Fruit fly (Drosophila melanogaster) whole organism, embryonic: ENCODE results near the gene Sf3b3.

ENCODE experiments used
- ATbp ChIP-seq: fragments of 200-800 bp; sonication (Bioruptor generic); optimal IDR thresholded peaks from 2 replicates; lab custom pipeline; 2017; ENCODE audit warnings: missing biosample characterization, mild to moderate bottlenecking, missing genetic modification characterization, missing genetic modification reagents
- Abd-B ChIP-seq: fragments of 200-800 bp; sonication (Bioruptor generic); optimal IDR thresholded peaks from 2 replicates; lab custom pipeline; 2018; ENCODE audit warnings: missing biosample characterization, mild to moderate bottlenecking, missing genetic modification characterization, moderate library complexity
- Atf6 ChIP-seq: fragments of 200-800 bp; sonication (Bioruptor generic); IDR thresholded peaks from 2 replicates; pipeline ENCODE4 v1.3.6; 2022; ENCODE audit warnings: missing biosample characterization, missing genetic modification characterization
- Blimp-1 ChIP-seq: fragments of 200-800 bp; sonication (Bioruptor generic); optimal IDR thresholded peaks from 3 replicates; lab custom pipeline; 2018; ENCODE audit warnings: missing biosample characterization, missing genetic modification characterization, mild to moderate bottlenecking, moderate library complexity, missing genetic modification reagents
- BtbVII ChIP-seq: fragments of 200-800 bp; sonication (Bioruptor generic); optimal IDR thresholded peaks from 3 replicates; lab custom pipeline; 2017; ENCODE audit warnings: missing biosample characterization, mild to moderate bottlenecking, missing genetic modification characterization
- CG13894 ChIP-seq: fragments of 200-800 bp; sonication (Bioruptor generic); optimal IDR thresholded peaks from 3 replicates; lab custom pipeline; 2018; ENCODE audit warnings: missing biosample characterization, mild to moderate bottlenecking, missing genetic modification characterization, moderate library complexity
- CG15073 ChIP-seq: fragments of 200-800 bp; sonication (Bioruptor generic); optimal IDR thresholded peaks from 2 replicates; lab custom pipeline; 2016; ENCODE audit warnings: missing biosample characterization, missing genetic modification characterization
- CG17359 ChIP-seq: fragments of 200-800 bp; sonication (Bioruptor generic); optimal IDR thresholded peaks from 3 replicates; lab custom pipeline; 2018; ENCODE audit warnings: missing biosample characterization, mild to moderate bottlenecking, missing genetic modification characterization, moderate library complexity
- CG2202 ChIP-seq: fragments of 200-800 bp; sonication (Bioruptor generic); optimal IDR thresholded peaks from 2 replicates; lab custom pipeline; 2018; ENCODE audit warnings: missing biosample characterization, mild to moderate bottlenecking, missing genetic modification characterization
- CG30431 ChIP-seq: fragments of 200-800 bp; sonication (Bioruptor generic); optimal IDR thresholded peaks from 2 replicates; lab custom pipeline; 2017; ENCODE audit warnings: missing biosample characterization, missing genetic modification characterization
- CG42726 ChIP-seq: fragments of 200-800 bp; sonication (Bioruptor generic); IDR thresholded peaks from 2 replicates; pipeline ENCODE4 v1.3.6; 2022; ENCODE audit warnings: missing biosample characterization, missing genetic modification characterization; ENCODE audit not compliant: partially characterized antibody
- CG4360 ChIP-seq: fragments of 200-800 bp; sonication (Bioruptor generic); IDR thresholded peaks from 2 replicates; pipeline ENCODE4 v1.3.6; 2022; ENCODE audit warnings: missing biosample characterization, missing genetic modification characterization
- CG6272 ChIP-seq: fragments of 200-800 bp; sonication (Bioruptor generic); IDR thresholded peaks from 2 replicates; pipeline ENCODE4 v1.3.6; 2022; ENCODE audit warnings: missing biosample characterization, missing genetic modification characterization
- CG6683 ChIP-seq: fragments of 200-800 bp; sonication (Bioruptor generic); optimal IDR thresholded peaks from 2 replicates; lab custom pipeline; 2017; ENCODE audit warnings: missing biosample characterization, mild to moderate bottlenecking, missing genetic modification characterization, missing genetic modification reagents
- CG6689 ChIP-seq: fragments of 200-800 bp; sonication (Bioruptor generic); IDR thresholded peaks from 2 replicates; pipeline ENCODE4 v1.3.6; 2022; ENCODE audit warnings: missing biosample characterization, missing genetic modification characterization
- CG6791 ChIP-seq: fragments of 200-800 bp; sonication (Bioruptor generic); IDR thresholded peaks from 3 replicates; pipeline ENCODE4 v1.3.6; 2022; ENCODE audit warnings: missing biosample characterization, missing genetic modification characterization; ENCODE audit not compliant: partially characterized antibody
- CG8765 ChIP-seq: fragments of 200-800 bp; sonication (Bioruptor generic); IDR thresholded peaks from 2 replicates; pipeline ENCODE4 v1.3.6; 2022; ENCODE audit warnings: missing biosample characterization, missing genetic modification characterization
- CG9215 ChIP-seq: fragments of 200-800 bp; sonication (Bioruptor generic); IDR thresholded peaks from 2 replicates; pipeline ENCODE4 v1.3.6; 2022; ENCODE audit warnings: missing biosample characterization, missing genetic modification characterization
- Eip74EF ChIP-seq, 2 experiments: fragments of 200-800 bp in 1 of 2; fragments of >200 bp in 1 of 2; sonication (Bioruptor generic) in 1 of 2; optimal IDR thresholded peaks; 2 replicates each; lab custom pipeline; 2017 to 2019; ENCODE audit warnings: missing biosample characterization in 2 of 2, missing genetic modification characterization in 2 of 2, mild to moderate bottlenecking in 1 of 2, moderate library complexity in 1 of 2
- GATAe ChIP-seq: fragments of 200-800 bp; sonication (Bioruptor generic); conservative IDR thresholded peaks from 2 replicates; pipeline ENCODE4 v1.3.6; 2022; ENCODE audit warnings: missing biosample characterization, missing genetic modification characterization
- HLH4C ChIP-seq: fragments of 200-800 bp; sonication (Bioruptor generic); IDR thresholded peaks from 3 replicates; pipeline ENCODE4 v1.3.6; 2022; ENCODE audit warnings: missing biosample characterization, missing genetic modification characterization; ENCODE audit not compliant: partially characterized antibody
- HLHmδ ChIP-seq: fragments of 200-800 bp; sonication (Bioruptor generic); optimal IDR thresholded peaks from 2 replicates; lab custom pipeline; 2018; ENCODE audit warnings: missing biosample characterization, mild to moderate bottlenecking, missing genetic modification characterization, moderate library complexity
- HmgZ ChIP-seq: fragments of 200-800 bp; sonication (Bioruptor generic); optimal IDR thresholded peaks from 2 replicates; lab custom pipeline; 2018; ENCODE audit warnings: missing biosample characterization, mild to moderate bottlenecking, missing genetic modification characterization
- Lim3 ChIP-seq: fragments of 200-800 bp; sonication (Bioruptor generic); IDR thresholded peaks from 2 replicates; pipeline ENCODE4 v1.3.6; 2022; ENCODE audit warnings: missing biosample characterization, missing genetic modification characterization
- MESR4 ChIP-seq: fragments of 200-800 bp; sonication (Bioruptor generic); optimal IDR thresholded peaks from 2 replicates; lab custom pipeline; 2018; ENCODE audit warnings: missing biosample characterization, mild to moderate bottlenecking, missing genetic modification characterization, moderate library complexity
- MTF-1 ChIP-seq: fragments of 200-800 bp; sonication (Bioruptor generic); optimal IDR thresholded peaks from 2 replicates; lab custom pipeline; 2018; ENCODE audit warnings: missing biosample characterization, mild to moderate bottlenecking, missing genetic modification characterization, borderline replicate concordance
- NK7.1 ChIP-seq: fragments of 200-800 bp; sonication (Bioruptor generic); optimal IDR thresholded peaks from 3 replicates; lab custom pipeline; 2016; ENCODE audit warnings: missing biosample characterization, missing genetic modification characterization
- Ptx1 ChIP-seq: fragments of 200-800 bp; sonication (Bioruptor generic); IDR thresholded peaks from 2 replicates; pipeline ENCODE4 v1.3.6; 2022; ENCODE audit warnings: missing biosample characterization, missing genetic modification characterization
- Tbp ChIP-seq: fragments of >200 bp; optimal IDR thresholded peaks from 2 replicates; lab custom pipeline; 2018; ENCODE audit warnings: missing biosample characterization, missing genetic modification characterization
- ara ChIP-seq: fragments of 200-800 bp; sonication (Bioruptor generic); IDR thresholded peaks from 2 replicates; pipeline ENCODE4 v1.3.6; 2022; ENCODE audit warnings: missing biosample characterization, missing genetic modification characterization
- bsh ChIP-seq, 2 experiments: fragments of 200-800 bp; sonication (Bioruptor generic); optimal IDR thresholded peaks; 2 replicates each; lab custom pipeline; 2017 to 2018; ENCODE audit warnings: mild to moderate bottlenecking in 2 of 2, missing biosample characterization in 2 of 2, missing genetic modification characterization in 2 of 2, moderate library complexity in 1 of 2
- chn ChIP-seq: fragments of 200-800 bp; sonication (Bioruptor generic); optimal IDR thresholded peaks from 2 replicates; lab custom pipeline; 2016; ENCODE audit warnings: missing biosample characterization, missing genetic modification characterization
- ci ChIP-seq: fragments of 200-800 bp; sonication (Bioruptor generic); IDR thresholded peaks from 3 replicates; pipeline ENCODE4 v1.3.6; 2022; ENCODE audit warnings: missing biosample characterization, missing genetic modification characterization
- crc ChIP-seq: fragments of 200-800 bp; sonication (Bioruptor generic); optimal IDR thresholded peaks from 2 replicates; lab custom pipeline; 2016; ENCODE audit warnings: missing biosample characterization, missing genetic modification characterization
- crol ChIP-seq: fragments of 200-800 bp; sonication (Bioruptor generic); IDR thresholded peaks from 2 replicates; pipeline ENCODE4 v1.3.6; 2022; ENCODE audit warnings: missing biosample characterization, missing genetic modification characterization
- dm ChIP-seq: fragments of 200-800 bp; sonication (Bioruptor generic); optimal IDR thresholded peaks from 3 replicates; lab custom pipeline; 2016; ENCODE audit warnings: missing biosample characterization, missing genetic modification characterization
- dmrt11E ChIP-seq: fragments of 200-800 bp; sonication (Bioruptor generic); optimal IDR thresholded peaks from 3 replicates; lab custom pipeline; 2018; ENCODE audit warnings: missing biosample characterization, mild to moderate bottlenecking, missing genetic modification characterization, moderate library complexity
- ems ChIP-seq: fragments of 200-800 bp; sonication (Bioruptor generic); optimal IDR thresholded peaks from 3 replicates; lab custom pipeline; 2016; ENCODE audit warnings: missing biosample characterization, missing genetic modification characterization
- gfzf ChIP-seq: fragments of 200-800 bp; sonication (Bioruptor generic); optimal IDR thresholded peaks from 2 replicates; lab custom pipeline; 2016; ENCODE audit warnings: missing biosample characterization, mild to moderate bottlenecking, missing genetic modification characterization, moderate library complexity
- hth ChIP-seq: fragments of >200 bp; optimal IDR thresholded peaks from 2 replicates; lab custom pipeline; 2017; ENCODE audit warnings: inconsistent platforms
- inv ChIP-seq: fragments of 200-800 bp; sonication (Bioruptor generic); IDR thresholded peaks from 2 replicates; pipeline ENCODE4 v1.3.6; 2022; ENCODE audit warnings: missing biosample characterization, missing genetic modification characterization; ENCODE audit not compliant: partially characterized antibody
- lola ChIP-seq, 3 experiments: fragments of >200 bp in 2 of 3; fragments of 200-800 bp in 1 of 3; sonication (Bioruptor generic) in 1 of 3; optimal IDR thresholded peaks; 2 replicates each; lab custom pipeline; 2017 to 2019; ENCODE audit warnings: missing biosample characterization in 3 of 3, missing genetic modification characterization in 3 of 3, mild to moderate bottlenecking in 1 of 3, moderate library complexity in 1 of 3
- nau ChIP-seq: fragments of 200-800 bp; sonication (Bioruptor generic); optimal IDR thresholded peaks from 3 replicates; lab custom pipeline; 2017; ENCODE audit warnings: missing biosample characterization, mild to moderate bottlenecking, missing genetic modification characterization, missing genetic modification reagents
- scrt ChIP-seq: fragments of 200-800 bp; sonication (Bioruptor generic); optimal IDR thresholded peaks from 2 replicates; lab custom pipeline; 2018; ENCODE audit warnings: missing biosample characterization, mild to moderate bottlenecking, missing genetic modification characterization, moderate library complexity
- sens ChIP-seq: fragments of 200-800 bp; sonication (Bioruptor generic); peaks from one replicate; lab custom pipeline; 2016; ENCODE audit warnings: missing biosample characterization, missing genetic modification characterization
- tna ChIP-seq: fragments of 200-800 bp; sonication (Bioruptor generic); IDR thresholded peaks from 2 replicates; pipeline ENCODE4 v1.3.6; 2022; ENCODE audit warnings: missing biosample characterization, missing genetic modification characterization; ENCODE audit not compliant: partially characterized antibody
- unc-4 ChIP-seq: fragments of 200-800 bp; sonication (Bioruptor generic); IDR thresholded peaks from 2 replicates; pipeline ENCODE4 v1.3.6; 2022; ENCODE audit warnings: missing biosample characterization, missing genetic modification characterization; ENCODE audit not compliant: partially characterized antibody
- yki ChIP-seq: fragments of >200 bp; optimal IDR thresholded peaks from 3 replicates; lab custom pipeline; 2018

The Sf3b3 gene

DNA sequence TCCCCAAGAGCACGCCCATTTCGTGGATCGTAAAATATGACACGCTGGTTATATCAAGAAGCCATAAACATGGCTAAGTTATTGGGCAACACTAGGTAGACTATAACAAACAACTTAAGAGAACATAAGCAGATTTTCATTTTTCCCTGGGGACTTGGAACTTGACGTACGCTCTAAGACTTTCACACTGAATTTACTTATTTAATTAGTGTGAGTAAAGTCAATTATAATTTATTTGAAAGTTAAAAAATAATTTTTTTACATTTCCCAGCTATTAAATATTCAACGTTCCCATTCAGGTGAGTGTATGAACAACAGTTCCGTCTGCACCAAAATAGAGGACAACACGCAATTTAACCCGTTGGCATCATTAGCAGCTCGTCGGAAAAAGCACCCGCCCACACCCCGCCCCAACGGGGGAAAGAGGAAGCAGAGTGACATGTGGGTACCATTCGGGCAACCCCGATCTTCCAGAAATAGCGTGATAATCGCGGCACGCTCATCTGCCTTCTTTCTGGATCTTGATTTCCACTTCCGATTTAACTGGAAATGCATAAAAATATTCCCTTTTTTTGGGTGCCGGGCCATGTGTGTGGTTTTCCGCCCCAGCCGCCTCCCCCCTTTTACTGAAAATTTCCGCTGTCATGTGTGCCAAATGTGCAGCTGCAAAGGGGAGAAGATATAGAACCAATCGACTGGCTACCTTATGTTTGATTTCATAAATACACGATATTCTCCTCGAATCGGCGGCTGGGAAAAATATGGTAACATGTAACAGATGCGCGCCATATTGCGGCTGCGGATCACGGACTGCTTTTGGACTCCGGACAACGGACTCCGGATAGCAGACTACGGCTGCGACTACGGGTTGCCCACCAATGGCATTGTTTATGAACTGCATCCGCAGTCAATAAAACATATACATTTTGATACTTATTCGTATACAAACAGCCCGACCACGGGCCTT lies 17.7 kb downstream of the Sf3b3 start (continued):
- TF ChIP-seq ATbp (GFP tag; lab: Kevin White, UChicago) (peak; percentile 48), gfzf (GFP tag; lab: Kevin White, UChicago) (no peak), MTF-1 (peak; percentile 5), Ptx1 (peak; percentile 53), nau (no peak), CG6272 (GFP tag; lab: Robert Waterston, UW) (no peak), dmrt11E (tag; lab: Kevin White, UChicago) (no peak), lola (GFP tag; optimal IDR thresholded peaks at IDR 0.05; lab: Kevin White, UChicago) (no peak), unc-4 (GFP tag; lab: Robert Waterston, UW) (no peak), CG4360 (GFP tag; lab: Robert Waterston, UW) (no peak), Abd-B (GFP tag; lab: Kevin White, UChicago) (no peak), CG8765 (GFP tag; lab: Robert Waterston, UW) (no peak), crol (GFP tag; lab: Robert Waterston, UW) (peak; percentile 68), bsh (GFP tag; optimal IDR thresholded peaks at IDR 0.05; lab: Kevin White, UChicago) (peak in 1 of 2 experiments; percentile 44), CG42726 (GFP tag; lab: Robert Waterston, UW) (no peak), Blimp-1 (GFP tag; lab: Kevin White, UChicago) (peak; percentile 61), NK7.1 (GFP tag; lab: Kevin White, UChicago) (no peak), CG6683 (no peak), ci (peak; percentile 66; the same call in 2 of the 3 replicates), scrt (no peak), CG6689 (GFP tag; lab: Robert Waterston, UW) (peak; percentile 49; the same call in 1 of the 2 replicates), yki (no peak), hth (lab: Kevin White, UChicago) (no peak), CG13894 (tag; lab: Kevin White, UChicago) (no peak), crc (no peak), CG30431 (no peak), tna (GFP tag; lab: Robert Waterston, UW) (no peak), sens (no peak), CG9215 (peak; percentile 45; the same call in 1 of the 2 replicates), HLH4C (GFP tag; lab: Robert Waterston, UW) (no peak), HLHmδ (GFP tag; lab: Kevin White, UChicago) (no peak), inv (no peak), CG6791 (no peak), Lim3 (GFP tag; lab: Robert Waterston, UW) (no peak), BtbVII (GFP tag; lab: Kevin White, UChicago) (no peak), HmgZ (tag; lab: Kevin White, UChicago) (no peak), chn (GFP tag; lab: Kevin White, UChicago) (no peak), Tbp (GFP tag; lab: Kevin White, UChicago) (no peak), MESR4 (GFP tag; lab: Kevin White, UChicago) (no peak), GATAe (no peak), dm (GFP tag; lab: Kevin White, UChicago) (no peak), ara (GFP tag; lab: Robert Waterston, UW) (peak; percentile 29; the same call in 1 of the 2 replicates), Atf6 (GFP tag; lab: Robert Waterston, UW) (no peak; the same call in 1 of the 2 replicates), CG15073 (GFP tag; lab: Kevin White, UChicago) (no peak), Eip74EF (GFP tag; optimal IDR thresholded peaks at IDR 0.05; lab: Kevin White, UChicago) (no peak), CG2202 (no peak), CG17359 (tag; lab: Kevin White, UChicago) (peak; percentile 64), ems (no peak)
